Worm (Caenorhabditis elegans) whole organism, L4 larva: ENCODE results near the gene grl-7.

ENCODE experiments used
- D1046.2 ChIP-seq: fragments of 200-800 bp; sonication (Bioruptor generic); IDR thresholded peaks from 2 replicates; pipeline ENCODE4 v1.3.6; 2022; ENCODE audit warnings: missing genetic modification characterization, missing compliant biosample characterization
- F26F4.8 ChIP-seq: fragments of 200-800 bp; sonication (Bioruptor generic); conservative IDR thresholded peaks from 2 replicates; pipeline ENCODE4 v1.3.6; 2022; ENCODE audit warnings: missing genetic modification characterization, missing compliant biosample characterization
- F37D6.2 ChIP-seq: sonication (generic microtip); optimal IDR thresholded peaks from 2 replicates; lab custom pipeline; 2016; ENCODE audit warnings: mild to moderate bottlenecking, missing genetic modification characterization, missing compliant biosample characterization
- F49E8.2 ChIP-seq: sonication (generic microtip); optimal IDR thresholded peaks from 2 replicates; lab custom pipeline; 2016; ENCODE audit warnings: missing compliant biosample characterization, mild to moderate bottlenecking, missing genetic modification characterization, borderline replicate concordance
- Y105C5A.15 ChIP-seq: fragments of 200-800 bp; sonication (Bioruptor generic); IDR thresholded peaks from 2 replicates; pipeline ENCODE4 v1.3.6; 2022; ENCODE audit warnings: missing genetic modification characterization, missing compliant biosample characterization
- Y48G9A.11 ChIP-seq: fragments of 200-800 bp; sonication (Bioruptor generic); IDR thresholded peaks from 2 replicates; pipeline ENCODE4 v1.3.6; 2022; ENCODE audit warnings: missing genetic modification reagents, missing genetic modification characterization, missing compliant biosample characterization
- Y5F2A.4 ChIP-seq: fragments of 200-800 bp; sonication (Bioruptor generic); optimal IDR thresholded peaks from 2 replicates; lab custom pipeline; 2018; ENCODE audit warnings: mild to moderate bottlenecking, missing genetic modification characterization, missing compliant biosample characterization
- ZK337.2 ChIP-seq: fragments of 200-800 bp; sonication (Bioruptor generic); IDR thresholded peaks from 2 replicates; pipeline ENCODE4 v1.3.6; 2022; ENCODE audit warnings: missing genetic modification reagents, missing genetic modification characterization, missing compliant biosample characterization
- aha-1 ChIP-seq: fragments of 150-350 bp; peaks from one replicate; lab custom pipeline; 2014; ENCODE audit warnings: missing biosample characterization, missing genetic modification characterization
- ama-1 ChIP-seq: fragments of 150-350 bp; optimal IDR thresholded peaks from 2 replicates; lab custom pipeline; 2014; ENCODE audit warnings: inconsistent platforms, mixed read lengths
- arid-1 ChIP-seq: fragments of 200-800 bp; sonication (Bioruptor generic); conservative IDR thresholded peaks from 2 replicates; pipeline ENCODE4 v1.3.6; 2022; ENCODE audit warnings: missing genetic modification reagents, missing genetic modification characterization, missing compliant biosample characterization
- cey-2 ChIP-seq: sonication (generic microtip); optimal IDR thresholded peaks from 3 replicates; lab custom pipeline; 2017; ENCODE audit warnings: missing genetic modification characterization, mild to moderate bottlenecking, missing compliant biosample characterization, antibody characterized with exemption, borderline replicate concordance; ENCODE audit not compliant: insufficient read depth
- daf-16 ChIP-seq, 3 experiments: sonication (generic microtip); optimal IDR thresholded peaks; 2 replicates each; lab custom pipeline; 2016 to 2017; ENCODE audit warnings: missing genetic modification characterization in 3 of 3, missing genetic modification reagents in 3 of 3, mild to moderate bottlenecking in 2 of 3, missing compliant biosample characterization in 2 of 3, missing biosample characterization in 1 of 3, moderate library complexity in 1 of 3
- daf-19 ChIP-seq: fragments of 200-800 bp; sonication (Bioruptor generic); conservative IDR thresholded peaks from 2 replicates; pipeline ENCODE4 v1.3.6; 2022; ENCODE audit warnings: missing genetic modification characterization, missing compliant biosample characterization
- dpl-1 ChIP-seq: fragments of 150-350 bp; optimal IDR thresholded peaks from 2 replicates; lab custom pipeline; 2014; ENCODE audit warnings: missing biosample characterization, missing genetic modification reagents, missing genetic modification characterization
- duxl-1 ChIP-seq: sonication (generic microtip); optimal IDR thresholded peaks from 2 replicates; lab custom pipeline; 2016; ENCODE audit warnings: mild to moderate bottlenecking, missing genetic modification characterization, moderate library complexity, missing compliant biosample characterization; ENCODE audit not compliant: poor library complexity
- fos-1 ChIP-seq: fragments of 150-350 bp; optimal IDR thresholded peaks from 2 replicates; lab custom pipeline; 2014; ENCODE audit warnings: missing biosample characterization, missing genetic modification characterization
- hlh-11 ChIP-seq: fragments of 200-800 bp; sonication (Bioruptor generic); optimal IDR thresholded peaks from 2 replicates; lab custom pipeline; 2018; ENCODE audit warnings: mild to moderate bottlenecking, missing genetic modification characterization, missing compliant biosample characterization
- hlh-30 ChIP-seq: sonication (generic microtip); optimal IDR thresholded peaks from 2 replicates; lab custom pipeline; 2017; ENCODE audit warnings: antibody characterized with exemption, mild to moderate bottlenecking, missing genetic modification characterization, missing compliant biosample characterization; ENCODE audit not compliant: insufficient read depth
- lim-7 ChIP-seq: fragments of 200-800 bp; sonication (Bioruptor generic); IDR thresholded peaks from 2 replicates; pipeline ENCODE4 v1.3.6; 2022; ENCODE audit warnings: missing genetic modification characterization, missing compliant biosample characterization
- lin-15B ChIP-seq: fragments of 150-350 bp; sonication (generic microtip); optimal IDR thresholded peaks from 3 replicates; lab custom pipeline; 2014; ENCODE audit warnings: missing biosample characterization, missing genetic modification characterization
- madf-9 ChIP-seq: fragments of 200-800 bp; sonication (Bioruptor generic); conservative IDR thresholded peaks from 2 replicates; pipeline ENCODE4 v1.3.6; 2022; ENCODE audit warnings: missing genetic modification reagents, missing genetic modification characterization, missing compliant biosample characterization
- mep-1 ChIP-seq: fragments of 150-350 bp; sonication (generic microtip); optimal IDR thresholded peaks from 3 replicates; lab custom pipeline; 2014; ENCODE audit warnings: missing biosample characterization, missing genetic modification characterization
- mxl-2 ChIP-seq: fragments of 200-800 bp; sonication (Bioruptor generic); conservative IDR thresholded peaks from 2 replicates; pipeline ENCODE4 v1.3.6; 2022; ENCODE audit warnings: missing genetic modification reagents, missing genetic modification characterization, missing compliant biosample characterization
- nhr-10 ChIP-seq: fragments of 150-350 bp; optimal IDR thresholded peaks from 2 replicates; lab custom pipeline; 2014; ENCODE audit warnings: missing biosample characterization, missing genetic modification characterization
- nhr-111 ChIP-seq: fragments of 200-800 bp; sonication (Bioruptor generic); optimal IDR thresholded peaks from 2 replicates; lab custom pipeline; 2018; ENCODE audit warnings: mild to moderate bottlenecking, missing genetic modification characterization, missing compliant biosample characterization
- nhr-28 ChIP-seq: fragments of 150-350 bp; optimal IDR thresholded peaks from 2 replicates; lab custom pipeline; 2014; ENCODE audit warnings: missing biosample characterization, missing genetic modification characterization
- nhr-42 ChIP-seq: fragments of 200-800 bp; sonication (Bioruptor generic); IDR thresholded peaks from 2 replicates; pipeline ENCODE4 v1.3.6; 2022; ENCODE audit warnings: missing genetic modification characterization, missing compliant biosample characterization
- nhr-77 ChIP-seq: fragments of 150-350 bp; optimal IDR thresholded peaks from 2 replicates; lab custom pipeline; 2014; ENCODE audit warnings: missing biosample characterization, missing genetic modification characterization
- pha-4 ChIP-seq, 2 experiments: fragments of 150-350 bp in 1 of 2; fragments of 200-800 bp in 1 of 2; sonication (Bioruptor generic) in 1 of 2; IDR thresholded peaks in 1 of 2; optimal IDR thresholded peaks in 1 of 2; 2 replicates each; pipeline versions ENCODE4 v1.3.6 to Lab custom; 2014 to 2022; ENCODE audit warnings: missing genetic modification characterization in 2 of 2, missing genetic modification reagents in 2 of 2, missing biosample characterization in 1 of 2, missing compliant biosample characterization in 1 of 2
- sdz-12 ChIP-seq: fragments of 200-800 bp; sonication (Bioruptor generic); optimal IDR thresholded peaks from 2 replicates; lab custom pipeline; 2018; ENCODE audit warnings: mild to moderate bottlenecking, missing genetic modification characterization, missing compliant biosample characterization
- spr-1 ChIP-seq: sonication (generic microtip); optimal IDR thresholded peaks from 2 replicates; lab custom pipeline; 2016; ENCODE audit warnings: mild to moderate bottlenecking, missing genetic modification characterization, missing compliant biosample characterization
- unc-62 ChIP-seq, 3 experiments: fragments of 150-350 bp in 1 of 3; sonication (generic microtip); optimal IDR thresholded peaks in 2 of 3; peaks in 1 of 3; 1 replicate in 1 of 3; 2 replicates in 2 of 3; lab custom pipeline; 2014 to 2017; ENCODE audit warnings: missing biosample characterization in 3 of 3, missing genetic modification characterization in 3 of 3, missing genetic modification reagents in 3 of 3, missing genotype in 1 of 3
- zag-1 ChIP-seq: fragments of 150-350 bp; optimal IDR thresholded peaks from 2 replicates; lab custom pipeline; 2014; ENCODE audit warnings: missing biosample characterization, missing genetic modification characterization
- zfp-2 ChIP-seq: sonication (generic microtip); optimal IDR thresholded peaks from 2 replicates; lab custom pipeline; 2016; ENCODE audit warnings: mild to moderate bottlenecking, missing genetic modification characterization, missing compliant biosample characterization
- zip-11 ChIP-seq: fragments of 200-800 bp; sonication (Bioruptor generic); IDR thresholded peaks from 2 replicates; pipeline ENCODE4 v1.3.6; 2022; ENCODE audit warnings: missing genetic modification characterization, missing compliant biosample characterization
- ztf-11 ChIP-seq: fragments of 150-350 bp; optimal IDR thresholded peaks from 2 replicates; lab custom pipeline; 2014; ENCODE audit warnings: missing biosample characterization, missing genetic modification characterization
- ztf-7 ChIP-seq: fragments of 150-350 bp; optimal IDR thresholded peaks from 2 replicates; lab custom pipeline; 2014; ENCODE audit warnings: missing biosample characterization, missing genetic modification characterization

grl-7 gene

DNA sequence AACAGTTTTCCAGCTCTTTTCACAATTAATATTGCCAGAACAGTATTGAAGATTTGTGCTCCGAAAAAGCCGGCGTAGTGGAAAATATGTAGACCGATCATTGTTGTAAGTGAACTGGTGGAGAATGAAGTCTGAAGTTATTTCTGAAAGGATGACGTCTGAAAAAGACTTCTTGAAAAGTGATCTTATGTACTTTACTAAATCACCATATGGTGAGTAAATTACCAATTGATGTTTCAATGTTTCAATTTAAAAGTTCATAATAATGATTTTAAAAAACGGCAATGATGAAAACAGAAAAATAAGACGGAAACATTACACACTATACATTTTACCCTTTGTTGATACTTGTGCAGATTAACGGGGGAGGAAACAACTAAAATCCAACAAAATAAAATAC lies 23.1 kb downstream of the grl-7 start, which contains the start of gene str-141:
str-141 (minus strand) TSS at position 101 of the 400 bp plus-strand sequence.
- TF ChIP-seq duxl-1 (tag; lab: Kevin White, UChicago) (peak; percentile 4), Y105C5A.15 (GFP tag; lab: Robert Waterston, UW) (no peak), unc-62 (GFP tag; optimal IDR thresholded peaks at IDR 0.05 in 1 of 2; lab: Kevin White, UChicago) (peak in 1 of 2 experiments; percentile 3), unc-62 (tag; optimal IDR thresholded peaks at IDR 0.05; lab: Kevin White, UChicago) (no peak), ama-1 (lab: Kevin White, UChicago) (peak; percentile 12)

DNA sequence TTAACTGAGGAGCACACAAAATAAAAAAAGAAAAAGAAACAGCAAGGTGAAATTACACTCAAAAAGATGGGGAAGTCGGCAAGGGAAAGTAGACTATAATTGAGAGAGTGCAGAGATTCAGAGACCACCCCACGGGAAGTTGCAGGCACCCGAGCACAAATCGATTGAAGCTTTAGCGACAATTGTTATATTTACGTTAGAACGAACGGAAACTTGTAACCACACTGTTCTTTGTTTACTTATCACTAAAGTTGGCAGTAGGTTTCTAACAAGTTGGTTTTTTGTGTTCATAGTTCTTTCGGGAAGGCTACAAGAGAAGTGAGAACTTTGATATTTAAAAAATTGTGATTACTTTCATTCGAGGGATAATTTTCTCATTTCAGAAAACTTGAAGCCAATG lies 25.1 kb downstream of the grl-7 start, which contains the start of gene F47G9.4:
F47G9.4 (minus strand) TSS at position 98 of the 400 bp plus-strand sequence.
- TF ChIP-seq zip-11 (GFP tag; lab: Robert Waterston, UW) (no peak), lin-15B (no peak), hlh-11 (tag; lab: Kevin White, UChicago) (peak; percentile 25), lim-7 (GFP tag; lab: Robert Waterston, UW) (no peak), ZK337.2 (no peak), nhr-111 (no peak), ztf-7 (no peak), daf-16 (GFP tag; optimal IDR thresholded peaks at IDR 0.05; lab: Kevin White, UChicago) (no peak), daf-16 (tag; optimal IDR thresholded peaks at IDR 0.05; lab: Kevin White, UChicago) (peak; percentile 18), nhr-10 (no peak), pha-4 (GFP tag; IDR thresholded peaks at IDR 0.05; lab: Robert Waterston, UW) (no peak), pha-4 (tag; optimal IDR thresholded peaks at IDR 0.05; lab: Kevin White, UChicago) (peak; percentile 74), hlh-30 (no peak), spr-1 (tag; lab: Kevin White, UChicago) (no peak), Y5F2A.4 (GFP tag; lab: Kevin White, UChicago) (no peak), fos-1 (tag; lab: Kevin White, UChicago) (no peak), zfp-2 (tag; lab: Kevin White, UChicago) (no peak), mep-1 (tag; lab: Kevin White, UChicago) (no peak), F37D6.2 (tag; lab: Kevin White, UChicago) (no peak), F49E8.2 (tag; lab: Kevin White, UChicago) (no peak), nhr-28 (peak; percentile 48), nhr-42 (GFP tag; lab: Robert Waterston, UW) (no peak), Y48G9A.11 (GFP tag; lab: Robert Waterston, UW) (no peak), D1046.2 (GFP tag; lab: Robert Waterston, UW) (no peak), cey-2 (no peak), daf-19 (GFP tag; lab: Robert Waterston, UW) (no peak), madf-9 (GFP tag; lab: Robert Waterston, UW) (no peak), ztf-11 (no peak), zag-1 (tag; lab: Kevin White, UChicago) (no peak)

DNA sequence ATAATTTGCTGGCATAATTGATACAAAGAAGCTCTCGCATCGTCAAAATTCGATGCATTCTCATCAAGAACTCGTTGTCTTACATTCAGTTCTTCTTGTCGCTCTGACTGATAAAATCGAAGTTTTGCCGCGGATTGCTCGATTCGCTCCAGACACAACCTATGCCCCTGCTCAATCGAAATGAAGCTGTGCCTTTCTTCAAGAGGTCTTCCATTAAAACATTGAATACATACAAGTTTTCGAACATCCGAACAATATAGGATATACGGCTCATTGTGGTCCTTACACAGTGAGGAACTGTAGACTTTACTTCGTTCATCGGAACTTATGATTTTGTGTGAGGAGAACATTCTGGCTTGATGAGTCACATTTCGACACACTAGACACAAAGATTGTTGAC lies 26.0 kb downstream of the grl-7 start:
- no peak for TF ChIP-seq dpl-1 (GFP tag; lab: Kevin White, UChicago)
- no peak for TF ChIP-seq nhr-10
- peak in 1 of 2 experiments; percentile 8 for TF ChIP-seq unc-62 (GFP tag; optimal IDR thresholded peaks at IDR 0.05 in 1 of 2; lab: Kevin White, UChicago)
- TF ChIP-seq unc-62 (tag; optimal IDR thresholded peaks at IDR 0.05; lab: Kevin White, UChicago) = no peak
- TF ChIP-seq nhr-77 = no peak
- no peak for TF ChIP-seq F26F4.8
- TF ChIP-seq ama-1 (lab: Kevin White, UChicago) = no peak
- peak; percentile 72 for TF ChIP-seq aha-1 (tag; lab: Kevin White, UChicago)
- TF ChIP-seq sdz-12 (GFP tag; lab: Kevin White, UChicago) = no peak
- TF ChIP-seq mxl-2 (GFP tag; lab: Robert Waterston, UW) = no peak
- TF ChIP-seq arid-1 (GFP tag; lab: Robert Waterston, UW) = no peak
